Worm (Caenorhabditis elegans): ENCODE results near the gene srx-13.
A peak's percentile ranks its signal among the peaks of the same experiment; 100 is the strongest.

Gene srx-13

ce11 chrIV:1110999-1111398 lies 7.5 kb downstream of the srx-13 start:
- TF ChIP-seq unc-62 (GFP tag; optimal IDR thresholded peaks at IDR 0.05): peak; percentile 15
- TF ChIP-seq M03D4.4 (tag; optimal IDR thresholded peaks at IDR 0.05): no peak

DNA sequence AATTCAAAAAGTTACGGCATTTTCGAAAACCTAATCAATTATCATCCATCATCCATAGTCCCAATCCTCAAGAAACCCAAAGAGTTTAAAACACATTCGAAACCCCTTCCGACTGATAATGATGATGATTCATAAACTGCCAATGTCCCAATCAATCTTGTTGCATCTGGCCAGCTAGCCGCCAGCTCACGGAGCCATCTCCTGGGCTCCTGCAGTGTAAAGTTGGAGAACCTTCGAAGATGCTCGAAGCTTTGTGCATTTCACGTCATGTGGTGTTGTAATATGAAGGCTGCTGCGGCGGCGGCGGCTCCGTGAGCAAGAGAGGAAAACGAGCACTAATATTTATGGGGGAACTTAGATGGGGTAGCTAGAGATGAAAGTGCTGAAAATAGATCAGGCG lies 10.4 kb downstream of the srx-13 start:
- peak; percentile 86 for TF ChIP-seq unc-120 (tag; optimal IDR thresholded peaks at IDR 0.05; ENCODE audit: poor library complexity, severe bottlenecking)
- TF ChIP-seq sptf-1 (tag; optimal IDR thresholded peaks at IDR 0.05): peak; percentile 33
- peak; percentile 95 for TF ChIP-seq hlh-1 (tag; optimal IDR thresholded peaks at IDR 0.05)
- TF ChIP-seq unc-62 (GFP tag; optimal IDR thresholded peaks at IDR 0.05): peak; percentile 99
- no peak for TF ChIP-seq mep-1 (tag; optimal IDR thresholded peaks at IDR 0.05)
- TF ChIP-seq lsy-2 (tag; optimal IDR thresholded peaks at IDR 0.05): peak; percentile 43
- TF ChIP-seq nhr-237 (tag; optimal IDR thresholded peaks at IDR 0.05): no peak
- no peak for TF ChIP-seq lin-13 (tag; optimal IDR thresholded peaks at IDR 0.05)
- TF ChIP-seq mab-5 (tag; optimal IDR thresholded peaks at IDR 0.05): peak; percentile 60
- peak; percentile 51 for TF ChIP-seq M03D4.4 (tag; optimal IDR thresholded peaks at IDR 0.05)
- no peak for TF ChIP-seq nhr-76 (tag; optimal IDR thresholded peaks at IDR 0.05)

DNA sequence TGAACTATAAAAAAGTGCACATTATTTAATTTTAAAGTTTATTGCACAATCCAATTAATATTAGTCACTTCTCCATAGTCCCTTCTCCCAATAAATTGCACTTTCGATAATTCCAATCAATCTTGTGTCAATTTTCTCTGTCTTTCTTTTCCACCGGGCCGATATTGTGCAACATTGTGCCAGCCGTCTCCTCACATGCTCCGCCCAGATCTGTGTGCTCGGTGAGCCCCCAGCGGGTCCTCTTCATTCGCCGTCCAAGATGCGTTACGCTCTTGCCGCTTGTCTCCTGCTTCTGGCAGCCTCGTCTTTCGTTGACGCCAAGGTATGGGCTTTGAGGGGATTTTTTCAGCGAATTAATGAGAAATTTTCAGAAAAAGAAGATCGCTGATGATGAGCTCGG lies 11.3 kb downstream of the srx-13 start, which contains the start of gene ost-1:
ost-1 (plus strand) TSS at position 207 of the 400 bp plus-strand sequence.
- TF ChIP-seq mep-1 (tag; optimal IDR thresholded peaks at IDR 0.05) (no peak), ceh-43 (GFP tag; optimal IDR thresholded peaks at IDR 0.05) (no peak), pha-4 (tag; optimal IDR thresholded peaks at IDR 0.05) (no peak), lin-13 (tag; optimal IDR thresholded peaks at IDR 0.05) (no peak), unc-62 (GFP tag; optimal IDR thresholded peaks at IDR 0.05) (peak; percentile 87), unc-120 (tag; optimal IDR thresholded peaks at IDR 0.05; ENCODE audit: poor library complexity, severe bottlenecking) (peak; percentile 78), nhr-2 (tag; optimal IDR thresholded peaks at IDR 0.05) (no peak), nhr-237 (tag; optimal IDR thresholded peaks at IDR 0.05) (no peak), M03D4.4 (tag; optimal IDR thresholded peaks at IDR 0.05) (no peak), flh-1 (GFP tag; optimal IDR thresholded peaks at IDR 0.05) (no peak), elt-1 (tag; optimal IDR thresholded peaks at IDR 0.05; ENCODE audit: borderline replicate concordance, insufficient read depth) (no peak), blmp-1 (tag; optimal IDR thresholded peaks at IDR 0.05) (no peak), drap-1 (GFP tag; optimal IDR thresholded peaks at IDR 0.05) (no peak), bed-3 (GFP tag; optimal IDR thresholded peaks at IDR 0.05) (no peak), hlh-1 (tag; optimal IDR thresholded peaks at IDR 0.05) (peak; percentile 74), lin-32 (GFP tag; optimal IDR thresholded peaks at IDR 0.05) (no peak), snpc-4 (tag; optimal IDR thresholded peaks at IDR 0.05) (no peak), sptf-1 (tag; optimal IDR thresholded peaks at IDR 0.05) (no peak), tbx-8 (GFP tag; optimal IDR thresholded peaks at IDR 0.05) (no peak), ces-1 (GFP tag; optimal IDR thresholded peaks at IDR 0.05) (no peak), nhr-76 (tag; optimal IDR thresholded peaks at IDR 0.05) (no peak)

- TF ChIP-seq hlh-1 (tag; optimal IDR thresholded peaks at IDR 0.05) (peak; percentile 83), snpc-4 (tag; optimal IDR thresholded peaks at IDR 0.05) (no peak), mls-2 (tag; optimal IDR thresholded peaks at IDR 0.05) (no peak), elt-3 (tag; optimal IDR thresholded peaks at IDR 0.05) (no peak)
Observed at ce11 chrIV:1105999-1106398, 12.5 kb downstream of the srx-13 start.

DNA sequence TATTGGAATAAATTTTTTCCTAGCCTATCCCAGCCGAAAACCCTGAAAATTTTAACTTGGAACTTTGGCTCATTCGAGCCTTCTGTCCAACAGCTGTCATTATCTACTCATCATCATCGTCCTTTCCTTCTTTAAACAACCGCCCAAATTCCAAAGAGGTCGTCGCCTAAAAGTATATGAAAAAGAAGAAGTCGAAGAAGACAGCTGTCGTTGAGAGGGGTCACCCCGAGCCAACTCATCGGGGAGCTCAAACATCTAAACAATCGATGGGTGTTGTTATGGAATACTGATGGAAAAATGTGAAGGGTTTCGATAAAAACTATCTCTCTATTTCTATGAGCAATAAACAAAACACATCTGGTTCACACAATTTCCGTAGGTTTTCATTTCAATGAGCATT lies 13.4 kb downstream of the srx-13 start:
- TF ChIP-seq ceh-83 (GFP tag; optimal IDR thresholded peaks at IDR 0.05) (no peak), hlh-1 (tag; optimal IDR thresholded peaks at IDR 0.05) (peak; percentile 95), unc-120 (tag; optimal IDR thresholded peaks at IDR 0.05; ENCODE audit: poor library complexity, severe bottlenecking) (peak; percentile 33), nhr-76 (tag; optimal IDR thresholded peaks at IDR 0.05) (no peak)

DNA sequence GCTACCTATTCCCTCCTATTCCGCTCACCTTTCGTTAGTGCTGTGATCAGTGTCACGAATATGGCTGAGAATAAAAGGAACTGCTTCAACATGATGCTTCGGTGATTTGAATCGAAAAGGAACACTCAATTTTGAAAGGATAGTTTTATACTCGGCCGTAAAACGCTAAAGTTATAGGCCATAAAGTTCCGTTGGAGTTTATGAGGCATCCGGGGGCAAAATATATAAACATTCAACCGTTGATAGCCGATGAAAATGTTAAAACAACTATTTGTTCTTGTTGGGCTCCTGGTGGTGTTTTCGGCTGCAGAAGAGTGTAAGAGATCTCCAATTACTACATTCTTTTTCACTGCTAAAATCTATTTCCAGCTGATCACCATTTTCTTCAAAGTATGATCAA lies 13.9 kb downstream of the srx-13 start, which contains the start of the genes C44B12.9 and C44B12.3:
C44B12.9 (minus strand) TSS at position 101 of the 400 bp plus-strand sequence.
C44B12.3 (plus strand) TSS at position 249 of the 400 bp plus-strand sequence.
- TF ChIP-seq zip-8 (tag; optimal IDR thresholded peaks at IDR 0.05) (no peak), lin-13 (tag; optimal IDR thresholded peaks at IDR 0.05) (no peak), blmp-1 (tag; optimal IDR thresholded peaks at IDR 0.05) (no peak)

- no peak for TF ChIP-seq ceh-43 (GFP tag; optimal IDR thresholded peaks at IDR 0.05)
- TF ChIP-seq sem-2 (GFP tag; optimal IDR thresholded peaks at IDR 0.05): no peak
- no peak for TF ChIP-seq ceh-39 (tag; optimal IDR thresholded peaks at IDR 0.05)
- TF ChIP-seq nhr-2 (tag; optimal IDR thresholded peaks at IDR 0.05): no peak
- no peak for TF ChIP-seq M03D4.4 (tag; optimal IDR thresholded peaks at IDR 0.05)
- TF ChIP-seq bed-3 (GFP tag; optimal IDR thresholded peaks at IDR 0.05): no peak
- no peak for TF ChIP-seq elt-3 (tag; optimal IDR thresholded peaks at IDR 0.05)
- TF ChIP-seq ztf-11 (tag; optimal IDR thresholded peaks at IDR 0.05): no peak
- no peak for TF ChIP-seq mab-5 (tag; optimal IDR thresholded peaks at IDR 0.05)
- no peak for TF ChIP-seq unc-120 (tag; optimal IDR thresholded peaks at IDR 0.05; ENCODE audit: poor library complexity, severe bottlenecking)
- no peak for TF ChIP-seq ceh-83 (GFP tag; optimal IDR thresholded peaks at IDR 0.05)
- TF ChIP-seq ces-1 (GFP tag; optimal IDR thresholded peaks at IDR 0.05): no peak
- no peak for TF ChIP-seq mls-2 (tag; optimal IDR thresholded peaks at IDR 0.05)
Observed at ce11 chrIV:1097153-1097552, 21.3 kb downstream of the srx-13 start, which contains the start of gene cox-18. Gene cox-18 (plus strand): TSS chrIV:1097453.
